Worm (Caenorhabditis elegans): ENCODE measurements around the gene rop-1.

DNA sequence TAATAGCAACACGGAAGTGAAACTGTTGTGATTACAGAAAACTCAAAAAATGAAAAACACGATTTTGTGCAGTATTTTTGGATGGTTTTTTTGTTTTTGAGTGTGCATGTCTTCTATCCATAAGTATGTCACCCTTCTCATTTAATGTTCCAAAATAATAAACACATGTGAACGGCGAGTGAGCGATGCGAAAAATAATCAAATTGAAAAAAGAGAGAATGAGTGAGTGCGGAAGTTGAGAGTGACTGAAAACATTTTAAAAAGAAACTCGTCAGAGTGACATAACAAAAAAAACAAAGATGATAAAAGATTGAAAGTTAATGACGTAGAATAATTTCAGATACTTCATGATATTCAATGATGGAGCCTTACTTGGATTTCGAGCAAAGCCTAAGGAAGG, 5.3 kb downstream of the rop-1 start:
- TF ChIP-seq tbx-2 (tag; optimal IDR thresholded peaks at IDR 0.05) (no peak), skn-1 (tag; optimal IDR thresholded peaks at IDR 0.05) (no peak)
